Fruit fly (Drosophila melanogaster) whole organism, embryonic: ENCODE results near the gene CG18281.

Experiments
- Awh ChIP-seq: fragments of 200-800 bp; sonication (Bioruptor generic); IDR thresholded peaks from 2 replicates; pipeline ENCODE4, ENCODE4 v1.3.6; 2022; ENCODE audit warnings: missing biosample characterization, missing genetic modification characterization
- B-H2 ChIP-seq: fragments of 200-800 bp; sonication (Bioruptor generic); optimal IDR thresholded peaks from 2 replicates; lab custom pipeline; 2018; ENCODE audit warnings: missing biosample characterization, mild to moderate bottlenecking, missing genetic modification characterization
- Bdp1 ChIP-seq: fragments of 200-800 bp; sonication (Bioruptor generic); optimal IDR thresholded peaks from 3 replicates; lab custom pipeline; 2016; ENCODE audit warnings: missing biosample characterization, missing genetic modification characterization
- BtbVII ChIP-seq: fragments of 200-800 bp; sonication (Bioruptor generic); optimal IDR thresholded peaks from 3 replicates; lab custom pipeline; 2017; ENCODE audit warnings: missing biosample characterization, mild to moderate bottlenecking, missing genetic modification characterization
- CG10654 ChIP-seq: fragments of 200-800 bp; sonication (Bioruptor generic); optimal IDR thresholded peaks from 2 replicates; lab custom pipeline; 2016; ENCODE audit warnings: missing biosample characterization, missing genetic modification characterization
- CG11723 ChIP-seq: fragments of 200-800 bp; sonication (Bioruptor generic); optimal IDR thresholded peaks from 2 replicates; lab custom pipeline; 2017; ENCODE audit warnings: missing biosample characterization, mild to moderate bottlenecking, missing genetic modification characterization
- CG13123 ChIP-seq: fragments of 200-800 bp; sonication (Bioruptor generic); optimal IDR thresholded peaks from 2 replicates; lab custom pipeline; 2016; ENCODE audit warnings: missing biosample characterization, missing genetic modification characterization
- CG1602 ChIP-seq: fragments of 200-800 bp; sonication (Bioruptor generic); optimal IDR thresholded peaks from 3 replicates; lab custom pipeline; 2016; ENCODE audit warnings: missing biosample characterization, missing genetic modification characterization
- CG16813 ChIP-seq: fragments of 200-800 bp; sonication (Bioruptor generic); IDR thresholded peaks from 3 replicates; pipeline ENCODE4 v1.3.6; 2022; ENCODE audit warnings: missing biosample characterization, missing genetic modification characterization; ENCODE audit not compliant: partially characterized antibody
- CG17328 ChIP-seq: fragments of 200-800 bp; sonication (Bioruptor generic); IDR thresholded peaks from 2 replicates; pipeline ENCODE4 v1.3.6; 2022; ENCODE audit warnings: missing biosample characterization, missing genetic modification characterization
- CG17612 ChIP-seq: fragments of 200-800 bp; sonication (Bioruptor generic); IDR thresholded peaks from 2 replicates; pipeline ENCODE4 v1.3.6; 2022; ENCODE audit warnings: missing biosample characterization, missing genetic modification characterization
- CG2889 ChIP-seq: fragments of 200-800 bp; sonication (Bioruptor generic); IDR thresholded peaks from 3 replicates; pipeline ENCODE4 v1.3.6; 2022; ENCODE audit warnings: missing biosample characterization, missing genetic modification characterization
- CG3163 ChIP-seq: fragments of 200-800 bp; sonication (Bioruptor generic); optimal IDR thresholded peaks from 3 replicates; lab custom pipeline; 2016; ENCODE audit warnings: missing biosample characterization, missing genetic modification characterization
- CG32767 ChIP-seq: fragments of 200-800 bp; sonication (Bioruptor generic); IDR thresholded peaks from 2 replicates; pipeline ENCODE4 v1.3.6; 2022; ENCODE audit warnings: missing biosample characterization, missing genetic modification characterization
- CG3995 ChIP-seq: fragments of 200-800 bp; sonication (Bioruptor generic); optimal IDR thresholded peaks from 3 replicates; lab custom pipeline; 2016; ENCODE audit warnings: missing biosample characterization, missing genetic modification characterization
- CG4360 ChIP-seq: fragments of 200-800 bp; sonication (Bioruptor generic); IDR thresholded peaks from 2 replicates; pipeline ENCODE4 v1.3.6; 2022; ENCODE audit warnings: missing biosample characterization, missing genetic modification characterization
- CG5180 ChIP-seq: fragments of 200-800 bp; sonication (Bioruptor generic); optimal IDR thresholded peaks from 3 replicates; lab custom pipeline; 2017; ENCODE audit warnings: missing biosample characterization, missing genetic modification characterization, mild to moderate bottlenecking, moderate library complexity, missing genetic modification reagents
- CG8359 ChIP-seq: fragments of 200-800 bp; sonication (Bioruptor generic); optimal IDR thresholded peaks from 2 replicates; lab custom pipeline; 2017; ENCODE audit warnings: missing biosample characterization, mild to moderate bottlenecking, missing genetic modification characterization, borderline replicate concordance
- CG9437 ChIP-seq: fragments of 200-800 bp; sonication (Bioruptor generic); optimal IDR thresholded peaks from 2 replicates; lab custom pipeline; 2018; ENCODE audit warnings: missing biosample characterization, mild to moderate bottlenecking, missing genetic modification characterization
- E2f1 ChIP-seq: fragments of 200-800 bp; sonication (Bioruptor generic); IDR thresholded peaks from 2 replicates; pipeline ENCODE4 v1.3.6; 2022; ENCODE audit warnings: missing biosample characterization, missing genetic modification characterization
- HLH54F ChIP-seq: fragments of 200-800 bp; sonication (Bioruptor generic); optimal IDR thresholded peaks from 3 replicates; lab custom pipeline; 2016; ENCODE audit warnings: missing biosample characterization, missing genetic modification characterization
- Hmr ChIP-seq: fragments of 200-800 bp; sonication (Bioruptor generic); optimal IDR thresholded peaks from 3 replicates; lab custom pipeline; 2017; ENCODE audit warnings: mild to moderate bottlenecking, missing biosample characterization, missing genetic modification reagents, missing genetic modification characterization
- Lhr ChIP-seq: fragments of 200-800 bp; sonication (Bioruptor generic); optimal IDR thresholded peaks from 3 replicates; lab custom pipeline; 2017; ENCODE audit warnings: mild to moderate bottlenecking, missing biosample characterization, missing genetic modification reagents, missing genetic modification characterization
- MESR4 ChIP-seq: fragments of 200-800 bp; sonication (Bioruptor generic); optimal IDR thresholded peaks from 2 replicates; lab custom pipeline; 2018; ENCODE audit warnings: missing biosample characterization, mild to moderate bottlenecking, missing genetic modification characterization, moderate library complexity
- Meics ChIP-seq: fragments of 200-800 bp; sonication (Bioruptor generic); optimal IDR thresholded peaks from 2 replicates; lab custom pipeline; 2017; ENCODE audit warnings: missing biosample characterization, mild to moderate bottlenecking, missing genetic modification characterization
- Side ChIP-seq: fragments of 200-800 bp; sonication (Bioruptor generic); optimal IDR thresholded peaks from 2 replicates; lab custom pipeline; 2016; ENCODE audit warnings: missing biosample characterization, missing genetic modification characterization
- Six4 ChIP-seq: fragments of 200-800 bp; sonication (Bioruptor generic); optimal IDR thresholded peaks from 2 replicates; lab custom pipeline; 2016; ENCODE audit warnings: missing biosample characterization, missing genetic modification characterization
- Trl ChIP-seq, 3 experiments: fragments of >200 bp in 2 of 3; fragments of 200-800 bp in 1 of 3; sonication (Bioruptor generic) in 1 of 3; optimal IDR thresholded peaks; 2 replicates in 1 of 3; 3 replicates in 2 of 3; lab custom pipeline; 2016 to 2017; ENCODE audit warnings: missing biosample characterization in 1 of 3, missing genetic modification characterization in 1 of 3
- Xbp1 ChIP-seq: fragments of 200-800 bp; sonication (Bioruptor generic); optimal IDR thresholded peaks from 3 replicates; lab custom pipeline; 2016; ENCODE audit warnings: missing biosample characterization, mild to moderate bottlenecking, missing genetic modification characterization
- ac ChIP-seq: fragments of 200-800 bp; sonication (Bioruptor generic); optimal IDR thresholded peaks from 3 replicates; lab custom pipeline; 2017; ENCODE audit warnings: missing biosample characterization, mild to moderate bottlenecking, missing genetic modification characterization
- ato ChIP-seq: fragments of 200-800 bp; sonication (Bioruptor generic); IDR thresholded peaks from 2 replicates; pipeline ENCODE4 v1.3.6; 2022; ENCODE audit warnings: missing biosample characterization, missing genetic modification characterization; ENCODE audit not compliant: partially characterized antibody
- cas ChIP-seq: fragments of 200-800 bp; sonication (Bioruptor generic); IDR thresholded peaks from 2 replicates; pipeline ENCODE4 v1.3.6; 2022; ENCODE audit warnings: missing biosample characterization, missing genetic modification characterization
- chinmo ChIP-seq: fragments of 200-800 bp; sonication (Bioruptor generic); IDR thresholded peaks from 4 replicates; pipeline ENCODE4 v1.3.6; 2022; ENCODE audit warnings: missing biosample characterization, missing genetic modification characterization; ENCODE audit not compliant: partially characterized antibody
- ci ChIP-seq: fragments of 200-800 bp; sonication (Bioruptor generic); IDR thresholded peaks from 3 replicates; pipeline ENCODE4 v1.3.6; 2022; ENCODE audit warnings: missing biosample characterization, missing genetic modification characterization
- emc ChIP-seq: fragments of 200-800 bp; sonication (Bioruptor generic); optimal IDR thresholded peaks from 2 replicates; lab custom pipeline; 2016; ENCODE audit warnings: missing biosample characterization, missing genetic modification characterization
- ewg ChIP-seq: fragments of 200-800 bp; sonication (Bioruptor generic); optimal IDR thresholded peaks from 3 replicates; lab custom pipeline; 2017; ENCODE audit warnings: mild to moderate bottlenecking, missing biosample characterization, missing genetic modification reagents, missing genetic modification characterization
- fu2 ChIP-seq: fragments of 200-800 bp; sonication (Bioruptor generic); optimal IDR thresholded peaks from 2 replicates; lab custom pipeline; 2016; ENCODE audit warnings: missing biosample characterization, missing genetic modification characterization
- grau ChIP-seq: fragments of 200-800 bp; optimal IDR thresholded peaks from 3 replicates; lab custom pipeline; 2019; ENCODE audit warnings: missing biosample characterization, mild to moderate bottlenecking, missing genetic modification characterization, moderate library complexity
- her ChIP-seq: fragments of 200-800 bp; sonication (Bioruptor generic); optimal IDR thresholded peaks from 2 replicates; lab custom pipeline; 2016; ENCODE audit warnings: missing biosample characterization, missing genetic modification characterization
- kay ChIP-seq: fragments of 200-800 bp; sonication (Bioruptor generic); optimal IDR thresholded peaks from 2 replicates; lab custom pipeline; 2016; ENCODE audit warnings: missing biosample characterization, missing genetic modification characterization
- kni ChIP-seq: fragments of 200-800 bp; sonication (Bioruptor generic); optimal IDR thresholded peaks from 3 replicates; lab custom pipeline; 2017; ENCODE audit warnings: mild to moderate bottlenecking, missing biosample characterization, missing genetic modification reagents, missing genetic modification characterization
- nerfin-1 ChIP-seq: fragments of 200-800 bp; sonication (Bioruptor generic); optimal IDR thresholded peaks from 3 replicates; lab custom pipeline; 2019; ENCODE audit warnings: missing biosample characterization, mild to moderate bottlenecking, missing genetic modification characterization, moderate library complexity
- p53 ChIP-seq: fragments of 200-800 bp; sonication (Bioruptor generic); optimal IDR thresholded peaks from 2 replicates; lab custom pipeline; 2016; ENCODE audit warnings: missing biosample characterization, missing genetic modification characterization
- scrt ChIP-seq: fragments of 200-800 bp; sonication (Bioruptor generic); optimal IDR thresholded peaks from 2 replicates; lab custom pipeline; 2018; ENCODE audit warnings: missing biosample characterization, mild to moderate bottlenecking, missing genetic modification characterization, moderate library complexity
- seq ChIP-seq: fragments of 200-800 bp; sonication (Bioruptor generic); IDR thresholded peaks from 2 replicates; pipeline ENCODE4 v1.3.6; 2022; ENCODE audit warnings: missing biosample characterization, missing genetic modification characterization
- tio ChIP-seq: fragments of 200-800 bp; sonication (Bioruptor generic); optimal IDR thresholded peaks from 2 replicates; lab custom pipeline; 2017; ENCODE audit warnings: missing biosample characterization, missing genetic modification characterization, inconsistent platforms
- tll ChIP-seq, 2 experiments: fragments of 200-800 bp in 1 of 2; fragments of >200 bp in 1 of 2; sonication (Bioruptor generic) in 1 of 2; optimal IDR thresholded peaks; 2 replicates each; lab custom pipeline; 2017 to 2019; ENCODE audit warnings: missing biosample characterization in 2 of 2, missing genetic modification characterization in 2 of 2, mild to moderate bottlenecking in 1 of 2, moderate library complexity in 1 of 2
- ttk ChIP-seq: fragments of 200-800 bp; sonication (Bioruptor generic); IDR thresholded peaks from 2 replicates; pipeline ENCODE4 v2.1.2; 2022; ENCODE audit warnings: missing biosample characterization, missing genetic modification characterization
- tx ChIP-seq: fragments of 200-800 bp; sonication (Bioruptor generic); optimal IDR thresholded peaks from 2 replicates; lab custom pipeline; 2016; ENCODE audit warnings: missing biosample characterization, missing genetic modification characterization

CG18281 gene

DNA sequence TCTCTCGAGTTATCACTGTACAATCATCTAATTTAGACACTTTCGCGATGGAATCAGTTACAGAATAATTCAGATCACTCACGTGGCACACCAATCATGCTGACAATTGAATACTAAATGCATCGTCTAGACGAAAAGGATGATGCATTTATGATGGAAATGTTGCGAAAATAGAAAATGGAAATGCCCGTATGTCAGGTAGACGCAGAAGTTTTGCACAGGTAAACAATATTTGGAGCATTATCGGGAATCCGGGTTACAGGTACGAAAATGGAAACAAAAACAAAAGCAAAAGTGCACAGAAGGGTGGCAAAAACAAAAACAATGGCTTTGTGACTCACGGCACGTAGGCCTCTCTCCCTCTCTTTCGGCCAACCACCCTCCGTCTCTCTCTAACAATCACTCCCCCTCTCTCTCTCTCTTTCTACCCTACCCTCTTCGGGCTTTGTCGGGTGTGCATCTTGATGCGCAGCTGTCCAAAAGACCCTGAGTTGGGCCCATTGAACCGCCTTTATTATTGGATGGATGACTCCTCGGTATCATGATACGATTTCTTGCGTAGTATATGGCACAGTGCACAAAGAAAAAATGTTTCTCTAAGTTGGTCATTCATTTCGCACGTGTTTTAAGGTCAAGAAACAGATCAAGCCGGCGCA, 17.7 kb downstream of the CG18281 start (continued):
- TF ChIP-seq her (GFP tag; lab: Kevin White, UChicago) (no peak), ewg (GFP tag; lab: Kevin White, UChicago) (peak; percentile 27), CG5180 (GFP tag; lab: Kevin White, UChicago) (no peak), tio (GFP tag; lab: Kevin White, UChicago) (no peak), kni (GFP tag; lab: Kevin White, UChicago) (peak; percentile 49), ttk (GFP tag; lab: Robert Waterston, UW) (peak; percentile 63), CG11723 (peak; percentile 22), Xbp1 (GFP tag; lab: Kevin White, UChicago) (no peak), CG10654 (GFP tag; lab: Kevin White, UChicago) (no peak), Lhr (GFP tag; lab: Kevin White, UChicago) (no peak), ac (GFP tag; lab: Kevin White, UChicago) (peak; percentile 2), Side (peak; percentile 17), HLH54F (GFP tag; lab: Kevin White, UChicago) (no peak), CG9437 (GFP tag; lab: Kevin White, UChicago) (no peak), CG17612 (GFP tag; lab: Robert Waterston, UW) (no peak), nerfin-1 (tag; lab: Kevin White, UChicago) (peak; percentile 14), BtbVII (no peak), CG3163 (GFP tag; lab: Kevin White, UChicago) (peak; percentile 61), grau (tag; lab: Kevin White, UChicago) (no peak), fu2 (GFP tag; lab: Kevin White, UChicago) (no peak), cas (GFP tag; lab: Robert Waterston, UW) (no peak), scrt (no peak), tll (GFP tag; optimal IDR thresholded peaks at IDR 0.05; lab: Kevin White, UChicago) (peak in 1 of 2 experiments; percentile 99), tx (GFP tag; lab: Kevin White, UChicago) (no peak), CG32767 (GFP tag; lab: Robert Waterston, UW) (no peak), chinmo (GFP tag; lab: Robert Waterston, UW) (no peak), Hmr (no peak), MESR4 (GFP tag; lab: Kevin White, UChicago) (no peak), Meics (GFP tag; lab: Kevin White, UChicago) (no peak), Six4 (no peak), ato (GFP tag; lab: Robert Waterston, UW) (peak; percentile 45; the same call in 1 of the 2 replicates), CG8359 (GFP tag; lab: Kevin White, UChicago) (no peak), B-H2 (GFP tag; lab: Kevin White, UChicago) (no peak), CG13123 (GFP tag; lab: Kevin White, UChicago) (no peak), Awh (GFP tag; lab: Robert Waterston, UW) (no peak), kay (GFP tag; lab: Kevin White, UChicago) (peak; percentile 73), CG4360 (GFP tag; lab: Robert Waterston, UW) (peak; percentile 45; the same call in 1 of the 2 replicates), emc (GFP tag; lab: Kevin White, UChicago) (no peak), Trl (optimal IDR thresholded peaks at IDR 0.05; lab: Kevin White, UChicago) (peak; percentile 66 to 70), Trl (GFP tag; optimal IDR thresholded peaks at IDR 0.05; lab: Kevin White, UChicago) (no peak), E2f1 (GFP tag; lab: Robert Waterston, UW) (no peak), CG1602 (GFP tag; lab: Kevin White, UChicago) (no peak), CG3995 (GFP tag; lab: Kevin White, UChicago) (no peak), CG17328 (GFP tag; lab: Robert Waterston, UW) (no peak), p53 (no peak), ci (GFP tag; lab: Robert Waterston, UW) (peak; percentile 41; the same call in 2 of the 3 replicates), CG2889 (GFP tag; lab: Robert Waterston, UW) (no peak), seq (GFP tag; lab: Robert Waterston, UW) (peak; percentile 63; the same call in 1 of the 2 replicates), Bdp1 (GFP tag; lab: Kevin White, UChicago) (no peak), CG16813 (GFP tag; lab: Robert Waterston, UW) (0 out of 3 replicates have a peak, but pooled peaks have one; percentile 28)
